Fruit fly (Drosophila melanogaster) whole organism: ENCODE results near the gene CG5172.

Source experiments
- CG8478 ChIP-seq: fragments of >200 bp; optimal IDR thresholded peaks from 2 replicates; lab custom pipeline; 2018; ENCODE audit warnings: inconsistent platforms
- Dll ChIP-seq: fragments of >200 bp; optimal IDR thresholded peaks from 2 replicates; lab custom pipeline; 2017
- EcR ChIP-seq, 2 experiments: fragments of >200 bp; optimal IDR thresholded peaks; 2 replicates each; lab custom pipeline; 2017; ENCODE audit warnings: missing biosample characterization in 2 of 2, missing genetic modification characterization in 2 of 2, missing genetic modification reagents in 2 of 2
- pan ChIP-seq: fragments of >200 bp; optimal IDR thresholded peaks from 2 replicates; lab custom pipeline; 2017
- psq ChIP-seq: fragments of >200 bp; optimal IDR thresholded peaks from 2 replicates; lab custom pipeline; 2017
- usp ChIP-seq: fragments of >200 bp; optimal IDR thresholded peaks from 2 replicates; lab custom pipeline; 2017; ENCODE audit warnings: missing biosample characterization, missing genetic modification characterization, mixed read lengths

Gene CG5172

dm6 chrX:17218232-17218951, 2.9 kb upstream of the CG5172 start, which contains the start of gene CG12998:
CG12998 (plus strand) TSS chrX:17218667.
- TF ChIP-seq Dll (no peak), psq (no peak), EcR (GFP tag; optimal IDR thresholded peaks at IDR 0.05; lab: Kevin White, UChicago) (no peak), pan (no peak), CG8478 (lab: Kevin White, UChicago) (no peak), usp (GFP tag; lab: Kevin White, UChicago) (no peak)

DNA sequence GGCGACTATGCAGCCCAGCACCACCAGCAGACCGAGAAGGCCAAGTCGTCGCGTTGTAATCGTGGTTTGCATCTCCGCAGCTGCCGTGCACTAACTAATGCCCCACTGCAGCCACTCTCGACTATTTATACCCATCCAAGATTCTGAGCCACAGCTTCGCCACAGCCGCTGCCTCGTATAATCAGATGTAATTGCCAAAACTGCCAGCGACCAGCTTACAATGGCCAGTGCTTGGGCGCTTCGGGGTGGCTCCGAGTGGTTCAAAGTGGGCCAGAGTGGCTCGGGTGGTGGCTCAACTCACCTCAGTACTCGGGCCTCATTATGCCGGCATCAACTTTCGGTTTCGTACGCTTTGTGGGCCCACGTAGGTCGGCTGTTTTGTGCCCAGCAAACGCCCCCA, 2.5 kb downstream of the CG5172 start, which contains the start of gene CG34327:
Gene CG34327, minus strand, starts transcription at position 101 of the 400 bp plus-strand sequence.
- TF ChIP-seq EcR (GFP tag; optimal IDR thresholded peaks at IDR 0.05; lab: Kevin White, UChicago) (no peak), usp (GFP tag; lab: Kevin White, UChicago) (no peak), CG8478 (lab: Kevin White, UChicago) (no peak), psq (no peak), pan (no peak)

DNA sequence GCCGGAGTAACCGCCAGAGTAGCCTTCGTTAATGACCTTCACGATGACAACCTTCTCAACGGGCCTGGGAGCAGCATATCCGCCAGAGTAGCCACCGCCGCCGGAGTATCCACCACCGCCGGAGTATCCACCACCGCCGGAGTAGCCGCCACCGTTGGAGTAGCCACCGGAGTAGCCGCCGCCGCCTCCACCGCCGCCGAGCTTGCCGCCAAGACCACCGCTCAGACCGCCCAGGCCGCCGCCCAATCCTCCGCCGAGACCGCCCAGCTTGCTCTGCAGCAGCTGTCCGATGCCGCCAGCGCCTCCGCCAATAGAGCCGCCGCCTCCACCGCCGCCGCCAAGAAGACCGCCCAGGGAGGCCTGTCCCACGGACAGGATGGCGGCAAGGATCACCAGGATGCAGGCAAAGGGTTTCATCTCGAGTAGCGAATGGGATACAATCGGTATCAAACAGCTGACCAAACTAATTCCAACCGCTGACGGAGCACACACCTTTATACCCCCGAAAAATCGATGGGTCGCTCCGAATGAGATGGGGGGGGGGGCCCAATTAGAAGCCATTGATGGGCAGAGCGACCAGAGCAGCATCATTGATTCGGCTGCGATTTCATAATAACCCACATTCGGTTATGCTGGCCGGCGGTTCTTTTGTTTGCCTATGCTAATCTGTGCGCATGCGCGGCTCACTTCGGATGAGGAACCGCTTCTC, 4.9 kb downstream of the CG5172 start:
- no peak for TF ChIP-seq usp (GFP tag; lab: Kevin White, UChicago)
- no peak for TF ChIP-seq pan
- TF ChIP-seq psq: no peak
- no peak for TF ChIP-seq EcR (GFP tag; optimal IDR thresholded peaks at IDR 0.05; lab: Kevin White, UChicago)
- no peak for TF ChIP-seq CG8478 (lab: Kevin White, UChicago)
- TF ChIP-seq Dll: no peak

DNA sequence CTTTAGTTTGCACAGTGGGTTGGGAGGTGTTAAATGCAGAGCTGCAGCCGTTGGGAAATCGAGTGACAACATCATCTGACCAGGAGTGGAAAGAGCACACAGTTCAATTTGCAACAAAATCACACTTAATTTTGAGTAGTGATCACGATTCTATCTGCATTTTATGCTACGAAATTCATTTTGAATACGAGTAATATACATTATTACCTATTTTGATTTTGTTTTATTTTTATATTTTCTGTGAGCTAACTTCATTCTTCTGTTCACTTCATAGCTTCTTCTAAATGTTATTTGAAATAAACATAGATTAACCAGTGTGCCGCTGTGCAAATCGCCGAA, 5.4 kb downstream of the CG5172 start, which contains the start of gene CG10598:
Gene CG10598, minus strand, starts transcription at position 187 of the 339 bp plus-strand sequence.
- no peak for TF ChIP-seq EcR (GFP tag; optimal IDR thresholded peaks at IDR 0.05; lab: Kevin White, UChicago)
- TF ChIP-seq usp (GFP tag; lab: Kevin White, UChicago): no peak
- TF ChIP-seq psq: no peak
- no peak for TF ChIP-seq Dll
- TF ChIP-seq CG8478 (lab: Kevin White, UChicago): no peak
- TF ChIP-seq pan: no peak

dm6 chrX:17227462-17227861, 6.2 kb downstream of the CG5172 start:
- no peak for TF ChIP-seq usp (GFP tag; lab: Kevin White, UChicago)
- no peak for TF ChIP-seq pan
- TF ChIP-seq psq: no peak
- no peak for TF ChIP-seq EcR (GFP tag; optimal IDR thresholded peaks at IDR 0.05; lab: Kevin White, UChicago)
- no peak for TF ChIP-seq CG8478 (lab: Kevin White, UChicago)
- no peak for TF ChIP-seq Dll

dm6 chrX:17229475-17230169, 8.4 kb downstream of the CG5172 start:
- TF ChIP-seq Dll: no peak
- TF ChIP-seq pan: no peak
- TF ChIP-seq EcR (GFP tag; optimal IDR thresholded peaks at IDR 0.05; lab: Kevin White, UChicago): no peak
- TF ChIP-seq usp (GFP tag; lab: Kevin White, UChicago): no peak
- no peak for TF ChIP-seq CG8478 (lab: Kevin White, UChicago)
- TF ChIP-seq psq: no peak

DNA sequence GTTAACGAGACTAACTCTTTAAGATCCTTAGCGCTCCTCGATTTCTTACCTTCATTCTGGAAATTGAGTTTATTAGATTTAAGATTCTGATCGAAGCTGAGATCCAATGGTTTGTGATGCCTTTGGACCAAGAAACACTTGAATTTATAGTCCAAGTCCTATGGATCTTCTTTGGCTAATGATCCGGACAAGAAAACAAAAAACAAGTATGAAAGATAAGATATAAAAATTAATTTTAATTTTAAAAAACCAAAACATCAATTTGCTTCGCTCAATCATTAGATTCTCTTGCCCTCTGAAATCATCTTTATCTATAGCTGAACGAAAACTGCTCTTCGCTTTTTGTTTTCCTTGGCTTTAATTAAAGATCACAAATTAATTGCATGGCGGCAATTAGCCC, 9.7 kb downstream of the CG5172 start, which contains the start of gene CG10597:
Gene CG10597, minus strand, starts transcription at position 101 of the 400 bp plus-strand sequence.
- TF ChIP-seq pan (no peak), EcR (GFP tag; optimal IDR thresholded peaks at IDR 0.05; lab: Kevin White, UChicago) (no peak), usp (GFP tag; lab: Kevin White, UChicago) (no peak), psq (no peak), CG8478 (lab: Kevin White, UChicago) (no peak), Dll (no peak)

dm6 chrX:17232642-17233041, 11.4 kb downstream of the CG5172 start, which contains the start of gene f:
f (plus strand) TSS chrX:17232942.
- no peak for TF ChIP-seq usp (GFP tag; lab: Kevin White, UChicago)
- TF ChIP-seq psq: no peak
- TF ChIP-seq EcR (GFP tag; optimal IDR thresholded peaks at IDR 0.05; lab: Kevin White, UChicago): no peak
- TF ChIP-seq CG8478 (lab: Kevin White, UChicago): no peak
- TF ChIP-seq Dll: no peak
- no peak for TF ChIP-seq pan

DNA sequence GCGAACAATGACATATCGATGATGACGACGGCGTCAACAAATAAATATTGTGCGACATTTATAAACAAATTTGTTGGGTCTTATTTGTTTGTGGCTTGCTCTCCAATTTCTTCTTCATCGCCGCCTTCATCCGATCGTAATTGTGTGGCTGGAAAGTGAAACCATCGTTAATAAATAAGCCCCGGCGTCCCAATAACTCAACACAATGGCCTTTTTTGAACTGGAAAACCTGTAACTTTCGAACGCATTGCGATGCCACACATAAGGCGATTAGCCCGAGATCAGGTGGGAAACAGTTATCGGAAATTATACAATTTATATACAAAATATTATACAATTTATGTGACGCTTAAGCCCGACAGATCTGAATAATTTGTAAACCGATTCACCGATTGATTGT, 15.2 kb downstream of the CG5172 start:
- TF ChIP-seq Dll (no peak), psq (no peak), EcR (GFP tag; optimal IDR thresholded peaks at IDR 0.05; lab: Kevin White, UChicago) (no peak), pan (no peak), usp (GFP tag; lab: Kevin White, UChicago) (no peak), CG8478 (lab: Kevin White, UChicago) (no peak)

DNA sequence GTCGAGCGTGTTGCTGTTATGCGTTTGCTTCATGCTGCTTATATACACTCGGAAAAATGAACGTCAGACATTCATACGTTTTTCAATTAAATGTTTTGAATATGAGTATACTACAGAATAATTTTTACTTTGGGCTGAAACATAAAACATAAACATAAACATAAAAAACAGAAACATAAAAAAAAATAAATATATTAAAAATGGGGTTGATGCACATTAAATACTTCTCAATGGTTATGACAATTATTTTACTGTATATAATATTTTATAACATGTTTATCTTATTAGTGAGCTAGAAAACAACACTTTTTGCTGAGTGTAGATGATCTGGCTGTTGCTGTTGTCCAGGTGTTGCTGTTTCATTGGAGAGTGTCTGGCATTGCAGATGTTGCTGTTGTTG, 16.2 kb downstream of the CG5172 start:
- TF ChIP-seq usp (GFP tag; lab: Kevin White, UChicago) (no peak), pan (no peak), psq (no peak), Dll (no peak), EcR (GFP tag; optimal IDR thresholded peaks at IDR 0.05; lab: Kevin White, UChicago) (no peak), CG8478 (lab: Kevin White, UChicago) (no peak)

DNA sequence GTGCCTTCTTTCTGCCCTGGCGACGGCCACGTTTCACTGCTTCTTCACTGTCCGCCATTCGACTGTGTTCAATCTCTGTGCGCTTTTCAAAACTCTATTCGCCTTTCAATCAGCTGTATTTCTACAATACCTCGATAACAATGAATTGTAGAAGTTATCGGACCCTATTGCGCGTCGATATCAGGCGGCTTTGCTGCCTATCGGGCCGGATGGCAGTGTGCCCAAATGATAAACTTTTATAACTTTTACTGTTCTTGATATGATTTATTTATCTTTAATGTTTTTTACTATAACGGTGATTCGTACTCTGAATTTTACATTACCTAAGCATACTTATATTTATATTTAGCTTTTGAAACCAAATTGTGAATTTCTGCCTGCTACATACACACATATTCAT, 23.6 kb downstream of the CG5172 start, which contains the start of gene CG8915:
Gene CG8915, minus strand, starts transcription at position 148 of the 400 bp plus-strand sequence.
- no peak for TF ChIP-seq usp (GFP tag; lab: Kevin White, UChicago)
- no peak for TF ChIP-seq Dll
- no peak for TF ChIP-seq EcR (GFP tag; optimal IDR thresholded peaks at IDR 0.05; lab: Kevin White, UChicago)
- TF ChIP-seq CG8478 (lab: Kevin White, UChicago): no peak
- no peak for TF ChIP-seq pan
- TF ChIP-seq psq: no peak

- TF ChIP-seq usp (GFP tag; lab: Kevin White, UChicago): no peak
- no peak for TF ChIP-seq pan
- no peak for TF ChIP-seq psq
- TF ChIP-seq EcR (GFP tag; optimal IDR thresholded peaks at IDR 0.05; lab: Kevin White, UChicago): no peak
- no peak for TF ChIP-seq CG8478 (lab: Kevin White, UChicago)
- TF ChIP-seq Dll: no peak
Observed at dm6 chrX:17246916-17247315, 25.7 kb downstream of the CG5172 start, which contains the start of gene CG42854. CG42854 (minus strand) TSS chrX:17247016.
